Fruit fly (Drosophila melanogaster): Measurements from ENCODE around the gene RpL36A.
A peak's percentile ranks its signal among the peaks of the same experiment; 100 is the strongest.

RpL36A gene

dm6 chr2L:8086736-8087467, 44.2 kb upstream of the RpL36A start (continued):
- TF ChIP-seq CG11093 (GFP tag; IDR thresholded peaks at IDR 0.05) (no peak), stwl (tag; optimal IDR thresholded peaks at IDR 0.05) (no peak), fu2 (GFP tag; optimal IDR thresholded peaks at IDR 0.05) (peak; percentile 27), dm (GFP tag; optimal IDR thresholded peaks at IDR 0.05) (no peak), CG15514 (GFP tag; optimal IDR thresholded peaks at IDR 0.05) (no peak), repo (GFP tag; optimal IDR thresholded peaks at IDR 0.05) (no peak), HLH4C (GFP tag; IDR thresholded peaks at IDR 0.05; ENCODE audit: partially characterized antibody) (no peak), lilli (GFP tag; optimal IDR thresholded peaks at IDR 0.05) (peak; percentile 27), az2 (GFP tag; optimal IDR thresholded peaks at IDR 0.05) (no peak), CG4707 (GFP tag; optimal IDR thresholded peaks at IDR 0.05) (no peak), zfh1 (GFP tag; IDR thresholded peaks at IDR 0.05) (no peak), CG17328 (GFP tag; IDR thresholded peaks at IDR 0.05) (no peak), sens (GFP tag) (peak; percentile 85), zfh2 (GFP tag; optimal IDR thresholded peaks at IDR 0.05) (peak; percentile 29), Taf1 (GFP tag; IDR thresholded peaks at IDR 0.05) (0 out of 2 replicates have a peak, but pooled peaks have one; percentile 10), CG9215 (GFP tag; IDR thresholded peaks at IDR 0.05) (no peak), CG12236 (GFP tag; optimal IDR thresholded peaks at IDR 0.05) (no peak), CG18262 (tag; optimal IDR thresholded peaks at IDR 0.05) (no peak), CG12769 (tag; optimal IDR thresholded peaks at IDR 0.05) (peak; percentile 80), HLHmδ (GFP tag; optimal IDR thresholded peaks at IDR 0.05) (no peak), CG12659 (GFP tag; optimal IDR thresholded peaks at IDR 0.05) (peak; percentile 33), ttk (GFP tag; IDR thresholded peaks at IDR 0.05) (no peak), p53 (GFP tag; optimal IDR thresholded peaks at IDR 0.05) (no peak), Lpt (GFP tag; optimal IDR thresholded peaks at IDR 0.05) (no peak), Deaf1 (tag; optimal IDR thresholded peaks at IDR 0.05) (peak; percentile 5), Dbx (GFP tag; IDR thresholded peaks at IDR 0.05) (0 out of 3 replicates have a peak, but pooled peaks have one; percentile 5), klu (GFP tag; IDR thresholded peaks at IDR 0.05) (no peak), CG10321 (GFP tag; IDR thresholded peaks at IDR 0.05) (0 out of 2 replicates have a peak, but pooled peaks have one; percentile 12), CG7839 (tag; optimal IDR thresholded peaks at IDR 0.05) (peak; percentile 38), mirr (GFP tag; optimal IDR thresholded peaks at IDR 0.05) (peak; percentile 32), Six4 (GFP tag; optimal IDR thresholded peaks at IDR 0.05) (no peak), chinmo (GFP tag; IDR thresholded peaks at IDR 0.05; ENCODE audit: partially characterized antibody) (peak; percentile 91), CG7786 (GFP tag; optimal IDR thresholded peaks at IDR 0.05) (no peak), CG17359 (tag; optimal IDR thresholded peaks at IDR 0.05) (peak; percentile 1), CG2120 (GFP tag; optimal IDR thresholded peaks at IDR 0.05) (peak; percentile 58), CG17802 (tag; optimal IDR thresholded peaks at IDR 0.05) (no peak), Nf-YB (GFP tag; optimal IDR thresholded peaks at IDR 0.05) (no peak), Myb (GFP tag; optimal IDR thresholded peaks at IDR 0.05) (peak; percentile 0), Meics (GFP tag; optimal IDR thresholded peaks at IDR 0.05) (no peak), CG1603 (tag; optimal IDR thresholded peaks at IDR 0.05) (no peak), CG7357 (GFP tag; IDR thresholded peaks at IDR 0.05) (no peak), CG6854 (GFP tag; optimal IDR thresholded peaks at IDR 0.05) (no peak), chm (GFP tag; IDR thresholded peaks at IDR 0.05) (0 out of 2 replicates have a peak, but pooled peaks have one; percentile 33), ems (GFP tag; optimal IDR thresholded peaks at IDR 0.05) (no peak), CG10147 (GFP tag; optimal IDR thresholded peaks at IDR 0.05) (peak; percentile 23), ab (GFP tag; optimal IDR thresholded peaks at IDR 0.05) (no peak), HmgZ (tag; optimal IDR thresholded peaks at IDR 0.05) (peak; percentile 17), CG10366 (GFP tag; IDR thresholded peaks at IDR 0.05) (no peak), MBD-R2 (GFP tag; IDR thresholded peaks at IDR 0.05) (peak; percentile 24; the same call in 1 of the 2 replicates), CG1233 (GFP tag; optimal IDR thresholded peaks at IDR 0.05) (no peak)
